Worm (Caenorhabditis elegans): ENCODE results near the gene pept-1.

ce11 chrX:6473698-6474314, 17.1 kb downstream of the pept-1 start, which contains the start of the genes C15B12.4 and C15B12.8:
- TF ChIP-seq fkh-3 (tag; optimal IDR thresholded peaks at IDR 0.05) = no peak
- no peak for TF ChIP-seq C17E4.6 (GFP tag; IDR thresholded peaks at IDR 0.05)
- no peak for TF ChIP-seq B0019.2 (GFP tag; conservative IDR thresholded peaks at IDR 0.05)
- TF ChIP-seq nfya-1 (tag; optimal IDR thresholded peaks at IDR 0.05; ENCODE audit: borderline replicate concordance, insufficient read depth) = no peak
- TF ChIP-seq ceh-91 (GFP tag; IDR thresholded peaks at IDR 0.05) = no peak
- TF ChIP-seq D2030.7 (GFP tag; IDR thresholded peaks at IDR 0.05) = no peak

All from whole organism, young adult.